Worm (Caenorhabditis elegans) whole organism, late embryonic: ENCODE measurements around the gene aqp-1.

Experiments used
- C38D4.7 ChIP-seq: fragments of 200-800 bp; sonication (Bioruptor generic); optimal IDR thresholded peaks from 2 replicates; lab custom pipeline; 2018; ENCODE audit warnings: mild to moderate bottlenecking, missing genetic modification characterization, moderate library complexity, missing compliant biosample characterization
- F13H6.1 ChIP-seq: sonication (generic microtip); optimal IDR thresholded peaks from 2 replicates; lab custom pipeline; 2016; ENCODE audit warnings: missing genetic modification characterization, missing compliant biosample characterization
- K02D7.2 ChIP-seq: sonication (generic microtip); optimal IDR thresholded peaks from 2 replicates; lab custom pipeline; 2017; ENCODE audit warnings: mild to moderate bottlenecking, missing genetic modification characterization, missing compliant biosample characterization
- K09A11.1 ChIP-seq: sonication (generic microtip); optimal IDR thresholded peaks from 2 replicates; lab custom pipeline; 2017; ENCODE audit warnings: antibody characterized with exemption, mild to moderate bottlenecking, missing genetic modification characterization, missing compliant biosample characterization; ENCODE audit not compliant: insufficient read depth
- Y22D7AL.16 ChIP-seq: sonication (generic microtip); optimal IDR thresholded peaks from 2 replicates; lab custom pipeline; 2016; ENCODE audit warnings: missing genetic modification characterization, missing compliant biosample characterization
- ceh-14 ChIP-seq: sonication (generic microtip); optimal IDR thresholded peaks from 2 replicates; lab custom pipeline; 2016; ENCODE audit warnings: missing genotype, missing genetic modification characterization, missing compliant biosample characterization
- ceh-19 ChIP-seq: fragments of 200-800 bp; sonication (Bioruptor generic); optimal IDR thresholded peaks from 2 replicates; lab custom pipeline; 2018; ENCODE audit warnings: mild to moderate bottlenecking, missing genetic modification characterization, missing compliant biosample characterization
- ceh-24 ChIP-seq: sonication (generic microtip); optimal IDR thresholded peaks from 2 replicates; lab custom pipeline; 2016; ENCODE audit warnings: mild to moderate bottlenecking, missing genetic modification characterization, missing compliant biosample characterization
- ceh-30 ChIP-seq: fragments of 150-350 bp; optimal IDR thresholded peaks from 2 replicates; lab custom pipeline; 2014; ENCODE audit warnings: missing biosample characterization, missing genetic modification characterization
- ceh-31 ChIP-seq: sonication (generic microtip); optimal IDR thresholded peaks from 2 replicates; lab custom pipeline; 2016; ENCODE audit warnings: missing genetic modification characterization, missing compliant biosample characterization
- ceh-34 ChIP-seq: sonication (generic microtip); optimal IDR thresholded peaks from 2 replicates; lab custom pipeline; 2016; ENCODE audit warnings: mild to moderate bottlenecking, missing genetic modification characterization, missing compliant biosample characterization
- ceh-6 ChIP-seq: fragments of 200-800 bp; sonication (Bioruptor generic); optimal IDR thresholded peaks from 2 replicates; lab custom pipeline; 2018; ENCODE audit warnings: mild to moderate bottlenecking, missing genetic modification characterization, missing compliant biosample characterization
- ceh-9 ChIP-seq: sonication (generic microtip); optimal IDR thresholded peaks from 2 replicates; lab custom pipeline; 2016; ENCODE audit warnings: mild to moderate bottlenecking, missing genetic modification characterization, inconsistent platforms, missing compliant biosample characterization
- che-1 ChIP-seq: sonication (generic microtip); optimal IDR thresholded peaks from 2 replicates; lab custom pipeline; 2016; ENCODE audit warnings: mild to moderate bottlenecking, missing genetic modification characterization, missing compliant biosample characterization
- dmd-4 ChIP-seq: sonication (generic microtip); optimal IDR thresholded peaks from 2 replicates; lab custom pipeline; 2016; ENCODE audit warnings: borderline replicate concordance, missing genetic modification characterization, missing compliant biosample characterization
- elt-4 ChIP-seq: sonication (generic microtip); optimal IDR thresholded peaks from 2 replicates; lab custom pipeline; 2016; ENCODE audit warnings: missing genetic modification characterization, missing compliant biosample characterization
- ets-4 ChIP-seq: sonication (generic microtip); optimal IDR thresholded peaks from 2 replicates; lab custom pipeline; 2016; ENCODE audit warnings: missing genetic modification characterization, missing compliant biosample characterization
- eyg-1 ChIP-seq: sonication (generic microtip); optimal IDR thresholded peaks from 2 replicates; lab custom pipeline; 2016; ENCODE audit warnings: missing genotype, missing genetic modification characterization, missing compliant biosample characterization
- fkh-10 ChIP-seq: fragments of 150-350 bp; optimal IDR thresholded peaks from 2 replicates; lab custom pipeline; 2014; ENCODE audit warnings: missing biosample characterization, missing genetic modification reagents, missing genetic modification characterization
- hlh-15 ChIP-seq: sonication (generic microtip); optimal IDR thresholded peaks from 2 replicates; lab custom pipeline; 2016; ENCODE audit warnings: missing genetic modification characterization, missing compliant biosample characterization
- hlh-6 ChIP-seq: sonication (generic microtip); optimal IDR thresholded peaks from 2 replicates; lab custom pipeline; 2016; ENCODE audit warnings: missing genotype, missing genetic modification characterization, missing compliant biosample characterization
- lim-6 ChIP-seq: sonication (generic microtip); optimal IDR thresholded peaks from 2 replicates; lab custom pipeline; 2016; ENCODE audit warnings: missing genetic modification characterization, missing compliant biosample characterization
- madf-2 ChIP-seq: sonication (generic microtip); optimal IDR thresholded peaks from 2 replicates; lab custom pipeline; 2017; ENCODE audit warnings: missing genetic modification characterization, missing compliant biosample characterization
- mec-3 ChIP-seq: sonication (generic microtip); optimal IDR thresholded peaks from 2 replicates; lab custom pipeline; 2016; ENCODE audit warnings: borderline replicate concordance, missing genetic modification characterization, missing compliant biosample characterization
- nfya-1 ChIP-seq: sonication (generic microtip); optimal IDR thresholded peaks from 2 replicates; lab custom pipeline; 2017; ENCODE audit warnings: missing genetic modification characterization, mild to moderate bottlenecking, missing compliant biosample characterization, antibody characterized with exemption, moderate library complexity
- nhr-11 ChIP-seq: fragments of 150-350 bp; optimal IDR thresholded peaks from 2 replicates; lab custom pipeline; 2014; ENCODE audit warnings: missing biosample characterization, missing genetic modification characterization
- npax-4 ChIP-seq: sonication (generic microtip); optimal IDR thresholded peaks from 2 replicates; lab custom pipeline; 2016; ENCODE audit warnings: missing genetic modification characterization, missing compliant biosample characterization
- odd-2 ChIP-seq: sonication (generic microtip); optimal IDR thresholded peaks from 2 replicates; lab custom pipeline; 2017; ENCODE audit warnings: antibody characterized with exemption, mild to moderate bottlenecking, missing genetic modification characterization, missing compliant biosample characterization
- pag-3 ChIP-seq: sonication (generic microtip); optimal IDR thresholded peaks from 2 replicates; lab custom pipeline; 2016; ENCODE audit warnings: missing compliant biosample characterization, missing genetic modification characterization, borderline replicate concordance
- pha-2 ChIP-seq: sonication (generic microtip); optimal IDR thresholded peaks from 2 replicates; lab custom pipeline; 2017; ENCODE audit warnings: mild to moderate bottlenecking, missing genetic modification characterization, missing compliant biosample characterization
- pha-4 ChIP-seq: fragments of 150-350 bp; optimal IDR thresholded peaks from 2 replicates; lab custom pipeline; 2018; ENCODE audit warnings: missing biosample characterization, missing genetic modification reagents, missing genetic modification characterization
- pros-1 ChIP-seq: fragments of 150-350 bp; optimal IDR thresholded peaks from 2 replicates; lab custom pipeline; 2014; ENCODE audit warnings: missing biosample characterization, missing genetic modification reagents, missing genetic modification characterization
- ref-2 ChIP-seq: sonication (generic microtip); optimal IDR thresholded peaks from 2 replicates; lab custom pipeline; 2016; ENCODE audit warnings: missing genetic modification characterization, missing compliant biosample characterization
- sdc-2 ChIP-seq: sonication (generic microtip); optimal IDR thresholded peaks from 2 replicates; lab custom pipeline; 2016; ENCODE audit warnings: missing genotype, missing genetic modification characterization, missing compliant biosample characterization
- sox-4 ChIP-seq: sonication (generic microtip); optimal IDR thresholded peaks from 2 replicates; lab custom pipeline; 2017; ENCODE audit warnings: mild to moderate bottlenecking, missing genetic modification characterization, inconsistent platforms, missing compliant biosample characterization
- tbx-7 ChIP-seq: sonication (generic microtip); optimal IDR thresholded peaks from 2 replicates; lab custom pipeline; 2016; ENCODE audit warnings: missing genotype, missing genetic modification characterization, missing compliant biosample characterization
- unc-55 ChIP-seq: sonication (generic microtip); optimal IDR thresholded peaks from 2 replicates; lab custom pipeline; 2017; ENCODE audit warnings: missing biosample characterization, missing genetic modification reagents, missing genetic modification characterization
- unc-86 ChIP-seq: sonication (generic microtip); optimal IDR thresholded peaks from 2 replicates; lab custom pipeline; 2016; ENCODE audit warnings: missing genetic modification characterization, missing compliant biosample characterization
- zip-5 ChIP-seq: sonication (generic microtip); optimal IDR thresholded peaks from 2 replicates; lab custom pipeline; 2016; ENCODE audit warnings: missing genetic modification characterization, missing compliant biosample characterization
- ztf-16 ChIP-seq: sonication (generic microtip); optimal IDR thresholded peaks from 2 replicates; lab custom pipeline; 2017; ENCODE audit warnings: missing genetic modification characterization, missing compliant biosample characterization

Gene aqp-1

DNA sequence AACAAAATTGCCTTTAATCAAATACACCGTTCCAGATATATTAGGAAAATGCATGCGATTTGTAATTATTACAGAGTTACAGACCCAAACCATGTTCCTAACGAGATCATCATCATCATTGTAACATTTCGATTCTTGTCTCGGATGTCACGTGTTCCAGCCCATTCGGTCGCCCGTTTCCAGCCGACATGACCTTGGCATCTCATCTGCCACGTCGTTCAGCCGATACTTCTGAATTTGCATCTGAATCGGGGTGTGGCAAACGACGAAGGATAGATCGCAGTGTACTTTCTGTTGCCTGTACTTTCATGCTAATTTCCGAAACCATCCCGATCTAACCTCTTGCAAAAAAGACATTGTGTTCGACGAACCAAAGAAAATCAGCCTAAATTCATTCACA, 1.6 kb upstream of the aqp-1 start:
- TF ChIP-seq tbx-7 (tag; lab: Kevin White, UChicago) = no peak
- TF ChIP-seq dmd-4 (tag; lab: Kevin White, UChicago) = no peak
- TF ChIP-seq ztf-16 (tag; lab: Kevin White, UChicago) = no peak
- no peak for TF ChIP-seq lim-6 (tag; lab: Kevin White, UChicago)
- no peak for TF ChIP-seq C38D4.7 (GFP tag; lab: Kevin White, UChicago)
- TF ChIP-seq npax-4 (tag; lab: Kevin White, UChicago) = no peak
- TF ChIP-seq sdc-2 (tag; lab: Kevin White, UChicago) = no peak

DNA sequence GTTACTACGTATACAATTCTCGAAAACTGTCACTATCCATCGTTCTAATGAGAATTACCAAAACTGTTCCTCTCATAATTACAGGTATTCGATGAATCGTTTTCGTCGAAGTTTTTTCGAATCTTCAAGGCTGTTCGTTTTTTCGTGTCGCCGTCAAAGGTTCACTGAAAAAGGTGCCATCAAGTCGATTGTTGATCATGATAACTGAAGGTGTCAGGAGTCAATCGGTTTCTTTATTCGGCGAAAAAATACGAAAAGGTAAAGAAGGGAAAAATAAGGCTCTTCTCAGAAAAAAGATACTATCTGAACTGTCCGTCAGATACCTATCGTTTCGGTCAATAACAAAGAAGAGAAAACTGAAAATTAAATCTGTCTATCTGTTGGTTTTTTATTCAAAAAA, 642 bp upstream of the aqp-1 start:
- no peak for TF ChIP-seq ets-4 (tag; lab: Kevin White, UChicago)
- no peak for TF ChIP-seq fkh-10 (GFP tag; lab: Kevin White, UChicago)
- TF ChIP-seq ceh-24 (tag; lab: Kevin White, UChicago) = no peak
- TF ChIP-seq unc-55 = no peak

DNA sequence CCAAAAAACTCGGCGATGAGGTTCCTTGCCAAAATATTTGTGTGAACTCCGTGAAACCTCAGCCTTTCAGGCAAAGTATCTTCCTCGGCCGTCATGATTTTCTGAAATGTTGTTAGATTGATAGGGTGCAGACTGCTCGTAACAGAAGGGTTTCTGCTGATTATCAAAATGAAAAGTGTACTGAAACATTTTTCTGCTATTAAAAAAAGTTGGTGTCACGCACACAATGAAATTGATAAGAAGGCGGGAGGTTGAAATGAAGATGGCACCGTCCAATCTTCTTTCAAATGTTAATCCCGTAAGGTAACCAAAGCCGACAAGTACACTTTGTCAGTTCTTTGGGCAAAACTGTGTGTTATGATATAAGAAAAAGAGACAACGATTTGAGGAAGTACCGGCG, 1.2 kb downstream of the aqp-1 start:
- TF ChIP-seq K02D7.2 (no peak), Y22D7AL.16 (tag; lab: Kevin White, UChicago) (no peak), che-1 (tag; lab: Kevin White, UChicago) (no peak), dmd-4 (tag; lab: Kevin White, UChicago) (no peak), pha-2 (tag; lab: Kevin White, UChicago) (no peak), madf-2 (no peak), elt-4 (tag; lab: Kevin White, UChicago) (no peak), pag-3 (no peak), ref-2 (no peak), unc-55 (no peak), eyg-1 (no peak)

DNA sequence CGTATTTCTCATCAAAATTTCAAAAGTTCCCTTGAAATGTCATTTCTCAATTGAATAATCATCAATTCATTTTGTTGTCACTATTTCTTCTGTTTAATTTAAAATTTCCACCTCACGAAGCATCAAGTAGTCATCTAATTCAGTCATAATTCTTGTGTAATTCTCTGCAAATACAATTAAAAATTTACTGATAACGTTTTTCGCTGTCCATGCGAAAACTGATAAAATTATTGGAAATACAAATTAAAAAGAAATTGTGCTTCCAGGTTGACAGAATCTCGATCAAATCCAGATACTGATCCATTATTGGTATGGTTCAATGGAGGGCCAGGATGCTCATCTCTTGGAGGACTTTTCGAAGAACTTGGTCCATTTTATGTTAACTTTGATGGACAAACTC, 4.9 kb downstream of the aqp-1 start:
- TF ChIP-seq madf-2 = no peak
- no peak for TF ChIP-seq odd-2
- TF ChIP-seq hlh-15 = no peak
- no peak for TF ChIP-seq F13H6.1 (tag; lab: Kevin White, UChicago)
- TF ChIP-seq zip-5 (tag; lab: Kevin White, UChicago) = no peak
- TF ChIP-seq nfya-1 (tag; lab: Kevin White, UChicago) = no peak
- no peak for TF ChIP-seq unc-86 (tag; lab: Kevin White, UChicago)
- no peak for TF ChIP-seq npax-4 (tag; lab: Kevin White, UChicago)
- TF ChIP-seq mec-3 (tag; lab: Kevin White, UChicago) = no peak
- TF ChIP-seq ceh-30 (tag; lab: Kevin White, UChicago) = no peak
- TF ChIP-seq nhr-11 (tag; lab: Kevin White, UChicago) = no peak
- TF ChIP-seq hlh-6 (tag; lab: Kevin White, UChicago) = no peak
- no peak for TF ChIP-seq ceh-14 (tag; lab: Kevin White, UChicago)
- no peak for TF ChIP-seq pros-1 (tag; lab: Kevin White, UChicago)
- TF ChIP-seq ceh-19 (GFP tag; lab: Kevin White, UChicago) = no peak
- TF ChIP-seq K09A11.1 (tag; lab: Kevin White, UChicago) = no peak
- TF ChIP-seq pha-4 (tag; lab: Kevin White, UChicago) = no peak
- TF ChIP-seq ceh-34 (tag; lab: Kevin White, UChicago) = no peak

DNA sequence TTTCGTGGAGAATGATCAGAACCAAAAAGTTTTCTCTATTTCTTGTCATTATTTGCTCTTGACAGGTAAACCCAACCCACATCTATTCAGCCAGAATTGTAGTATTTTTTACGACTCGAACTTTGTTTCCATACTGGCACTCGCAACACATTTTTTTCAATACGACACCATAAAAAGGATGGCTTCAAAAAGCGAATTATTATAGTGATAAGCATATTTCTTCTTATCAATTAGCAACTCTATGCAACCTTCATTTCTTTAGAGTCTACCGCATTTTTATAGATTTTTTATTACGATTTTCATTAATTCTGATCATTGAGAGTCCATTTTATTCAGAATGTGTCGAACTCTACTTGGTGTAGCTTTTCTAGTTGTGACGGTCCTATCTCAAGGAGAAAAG, 5.6 kb downstream of the aqp-1 start, which contains the start of gene ctsa-3.1:
TSS of gene ctsa-3.1 (plus strand) at position 337 of the 400 bp plus-strand sequence.
- no peak for TF ChIP-seq C38D4.7 (GFP tag; lab: Kevin White, UChicago)
- TF ChIP-seq sox-4 = no peak
- no peak for TF ChIP-seq ceh-9 (tag; lab: Kevin White, UChicago)
- no peak for TF ChIP-seq ceh-31 (tag; lab: Kevin White, UChicago)
- TF ChIP-seq madf-2 = no peak
- TF ChIP-seq ceh-6 (GFP tag; lab: Kevin White, UChicago) = no peak
